Fruit fly (Drosophila melanogaster): ENCODE results near the gene mkg-p.

The mkg-p gene

DNA sequence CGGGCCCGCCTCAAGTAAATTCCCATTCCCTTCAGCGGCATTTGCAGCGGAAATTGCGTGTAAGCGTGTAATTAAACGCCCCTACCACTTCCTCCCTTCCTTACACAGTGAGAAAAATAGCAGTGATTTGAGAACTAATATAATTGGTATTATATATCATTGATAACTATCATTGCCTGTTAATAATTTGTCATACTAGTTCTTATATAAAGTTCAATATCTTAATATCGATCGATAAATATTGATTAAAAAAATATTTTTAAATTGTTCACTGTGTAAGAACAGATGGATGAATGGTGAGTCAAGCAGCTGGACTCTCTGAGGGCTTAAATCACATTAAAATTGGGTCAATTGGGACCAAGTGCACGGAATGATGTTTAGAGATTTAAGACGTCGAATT is 40.0 kb upstream of the mkg-p start (continued):
- peak; percentile 53 for TF ChIP-seq sens (GFP tag)
- TF ChIP-seq Lim3 (GFP tag; IDR thresholded peaks at IDR 0.05), result no peak
- TF ChIP-seq nau (GFP tag; optimal IDR thresholded peaks at IDR 0.05), result peak; percentile 15
- peak; percentile 17 for TF ChIP-seq CG13424 (tag; optimal IDR thresholded peaks at IDR 0.05)
- TF ChIP-seq ap (GFP tag; IDR thresholded peaks at IDR 0.05), result peak; percentile 23; the same call in 1 of the 2 replicates
- peak; percentile 41 for TF ChIP-seq CG10959 (GFP tag; IDR thresholded peaks at IDR 0.05)
- 0 out of 2 replicates have a peak, but pooled peaks have one; percentile 16 for TF ChIP-seq ssp (GFP tag; IDR thresholded peaks at IDR 0.05)
- peak; percentile 50 for TF ChIP-seq Fer1 (GFP tag; optimal IDR thresholded peaks at IDR 0.05)
- TF ChIP-seq CG17385 (GFP tag; optimal IDR thresholded peaks at IDR 0.05), result peak; percentile 6
- TF ChIP-seq CG17829 (tag; optimal IDR thresholded peaks at IDR 0.05), result peak; percentile 76
- no peak for TF ChIP-seq ATbp (GFP tag; optimal IDR thresholded peaks at IDR 0.05)
- no peak for TF ChIP-seq eyg (GFP tag; optimal IDR thresholded peaks at IDR 0.05)
- TF ChIP-seq CG5180 (GFP tag; optimal IDR thresholded peaks at IDR 0.05), result peak; percentile 26
- peak; percentile 32 for TF ChIP-seq CG12659 (GFP tag; optimal IDR thresholded peaks at IDR 0.05)
- peak; percentile 34 for TF ChIP-seq Sox100B (GFP tag; optimal IDR thresholded peaks at IDR 0.05)
- peak; percentile 38 for TF ChIP-seq sisA (GFP tag; IDR thresholded peaks at IDR 0.05)
- TF ChIP-seq CG6791 (GFP tag; IDR thresholded peaks at IDR 0.05; ENCODE audit: partially characterized antibody), result no peak
- TF ChIP-seq CG12391 (tag; optimal IDR thresholded peaks at IDR 0.05), result peak; percentile 34
- TF ChIP-seq dmrt11E (tag; optimal IDR thresholded peaks at IDR 0.05), result peak; percentile 29
- TF ChIP-seq CG10321 (GFP tag; IDR thresholded peaks at IDR 0.05), result peak; percentile 12; the same call in 1 of the 2 replicates
- peak in 1 of 2 experiments; percentile 46 for TF ChIP-seq Hr51 (GFP tag; optimal IDR thresholded peaks at IDR 0.05)
- TF ChIP-seq CG30403 (GFP tag; optimal IDR thresholded peaks at IDR 0.05), result peak; percentile 18
- peak; percentile 7 for TF ChIP-seq Oli (tag; optimal IDR thresholded peaks at IDR 0.05)
- TF ChIP-seq CG32532 (GFP tag; IDR thresholded peaks at IDR 0.05), result peak; percentile 54; the same call in 1 of the 2 replicates
- no peak for TF ChIP-seq pnt (GFP tag; optimal IDR thresholded peaks at IDR 0.05)
- TF ChIP-seq CG12769 (tag; optimal IDR thresholded peaks at IDR 0.05), result no peak
- TF ChIP-seq CG42726 (GFP tag; IDR thresholded peaks at IDR 0.05; ENCODE audit: partially characterized antibody), result no peak
- TF ChIP-seq CG17568 (GFP tag; optimal IDR thresholded peaks at IDR 0.05), result no peak
- TF ChIP-seq Dll (GFP tag; IDR thresholded peaks at IDR 0.05; ENCODE audit: partially characterized antibody), result no peak
- TF ChIP-seq Dfd (GFP tag; optimal IDR thresholded peaks at IDR 0.05), result no peak
- no peak for TF ChIP-seq repo (GFP tag; optimal IDR thresholded peaks at IDR 0.05)
- peak; percentile 36 for TF ChIP-seq CG10654 (GFP tag; optimal IDR thresholded peaks at IDR 0.05)
- no peak for TF ChIP-seq pita (GFP tag; optimal IDR thresholded peaks at IDR 0.05)
- TF ChIP-seq al (GFP tag; IDR thresholded peaks at IDR 0.05), result 0 out of 2 replicates have a peak, but pooled peaks have one; percentile 8
- no peak for TF ChIP-seq CG2889 (GFP tag; IDR thresholded peaks at IDR 0.05)
- TF ChIP-seq CG4404 (GFP tag; IDR thresholded peaks at IDR 0.05), result peak; percentile 42; the same call in 1 of the 2 replicates

DNA sequence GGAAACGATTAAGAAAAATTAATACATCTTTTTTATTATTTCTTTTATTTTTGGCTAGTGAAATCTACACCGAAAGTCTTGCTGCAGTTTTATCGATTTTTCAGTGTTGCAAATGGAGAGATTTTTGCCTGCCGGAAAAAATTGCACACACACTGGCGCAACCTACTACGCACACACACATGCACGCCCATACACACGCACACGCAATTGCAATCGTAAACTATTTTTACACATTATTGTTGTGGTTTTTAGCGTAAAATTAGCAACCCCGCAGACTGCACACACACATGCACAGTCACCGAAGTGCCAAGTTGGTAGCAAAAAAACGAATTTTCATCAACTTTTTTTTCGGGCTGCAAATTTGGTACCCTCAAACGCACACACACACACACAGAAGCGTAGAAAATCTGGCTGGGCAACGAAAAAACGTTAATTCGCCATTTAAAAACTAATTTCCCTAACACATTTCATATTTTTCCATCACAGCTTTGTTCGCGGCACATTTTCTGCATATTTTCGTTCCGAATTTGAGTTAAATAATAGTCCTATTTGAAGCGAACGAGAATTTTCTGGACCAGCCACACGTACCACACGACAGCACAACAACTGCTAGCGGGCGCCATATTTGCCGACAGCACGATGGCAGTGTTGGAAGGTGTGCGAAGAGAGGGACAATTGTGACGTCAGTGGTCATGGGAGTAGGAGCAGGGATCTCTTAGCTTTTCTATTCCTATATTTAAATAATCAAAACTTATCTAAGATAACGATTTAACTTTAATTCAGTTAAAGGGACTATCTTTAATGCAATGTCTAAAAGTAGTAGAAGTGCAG is 36.9 kb upstream of the mkg-p start, which contains the start of gene Unr:
Unr (minus strand) TSS at position 637 of the 831 bp plus-strand sequence.
- TF ChIP-seq CG15601 (tag; optimal IDR thresholded peaks at IDR 0.05), result peak; percentile 51
- peak; percentile 85 for TF ChIP-seq MESR4 (GFP tag; optimal IDR thresholded peaks at IDR 0.05)
- TF ChIP-seq seq (GFP tag; IDR thresholded peaks at IDR 0.05), result no peak
- TF ChIP-seq sima (GFP tag; optimal IDR thresholded peaks at IDR 0.05), result peak; percentile 5
- TF ChIP-seq lmd (GFP tag; IDR thresholded peaks at IDR 0.05), result peak; percentile 85
- peak; percentile 78 for TF ChIP-seq nmo (GFP tag; optimal IDR thresholded peaks at IDR 0.05)
- peak; percentile 27 for TF ChIP-seq TFAM (GFP tag; optimal IDR thresholded peaks at IDR 0.05)
- peak; percentile 29 for TF ChIP-seq CG7928 (GFP tag; optimal IDR thresholded peaks at IDR 0.05)
- TF ChIP-seq tio (GFP tag; optimal IDR thresholded peaks at IDR 0.05), result peak; percentile 58
- TF ChIP-seq CG7987 (GFP tag; optimal IDR thresholded peaks at IDR 0.05), result peak; percentile 72
- TF ChIP-seq CG15011 (GFP tag; optimal IDR thresholded peaks at IDR 0.05), result peak; percentile 62
- peak; percentile 36 for TF ChIP-seq CG3065 (GFP tag; optimal IDR thresholded peaks at IDR 0.05)
- TF ChIP-seq HLHmδ (GFP tag; optimal IDR thresholded peaks at IDR 0.05), result peak; percentile 86
- TF ChIP-seq D19B (GFP tag; optimal IDR thresholded peaks at IDR 0.05), result peak; percentile 45

Measured in whole organism, embryonic.